Fruit fly (Drosophila melanogaster) whole organism, embryonic: ENCODE measurements around the gene CG13032.

Experiments used
- Atf6 ChIP-seq: fragments of 200-800 bp; sonication (Bioruptor generic); IDR thresholded peaks from 2 replicates; pipeline ENCODE4 v1.3.6; 2022; ENCODE audit warnings: missing biosample characterization, missing genetic modification characterization
- Blimp-1 ChIP-seq: fragments of 200-800 bp; sonication (Bioruptor generic); optimal IDR thresholded peaks from 3 replicates; lab custom pipeline; 2018; ENCODE audit warnings: missing biosample characterization, missing genetic modification characterization, mild to moderate bottlenecking, moderate library complexity, missing genetic modification reagents
- CG10543 ChIP-seq: fragments of 200-800 bp; sonication (Bioruptor generic); optimal IDR thresholded peaks from 3 replicates; lab custom pipeline; 2017; ENCODE audit warnings: missing biosample characterization, mild to moderate bottlenecking, missing genetic modification characterization, moderate library complexity
- CG11456 ChIP-seq: fragments of 200-800 bp; sonication (Bioruptor generic); IDR thresholded peaks from 3 replicates; pipeline ENCODE4 v1.3.6; 2022; ENCODE audit warnings: missing biosample characterization, missing genetic modification characterization
- CG12744 ChIP-seq: fragments of 200-800 bp; sonication (Bioruptor generic); optimal IDR thresholded peaks from 2 replicates; lab custom pipeline; 2016; ENCODE audit warnings: missing biosample characterization, missing genetic modification characterization
- CG13296 ChIP-seq: fragments of 200-800 bp; sonication (Bioruptor generic); optimal IDR thresholded peaks from 3 replicates; lab custom pipeline; 2018; ENCODE audit warnings: missing biosample characterization, mild to moderate bottlenecking, missing genetic modification characterization
- CG14860 ChIP-seq: fragments of 200-800 bp; sonication (Bioruptor generic); IDR thresholded peaks from 3 replicates; pipeline ENCODE4 v1.3.6; 2022; ENCODE audit warnings: missing biosample characterization, missing genetic modification characterization; ENCODE audit not compliant: partially characterized antibody
- CG15073 ChIP-seq: fragments of 200-800 bp; sonication (Bioruptor generic); optimal IDR thresholded peaks from 2 replicates; lab custom pipeline; 2016; ENCODE audit warnings: missing biosample characterization, missing genetic modification characterization
- CG15696 ChIP-seq: fragments of 200-800 bp; sonication (Bioruptor generic); optimal IDR thresholded peaks from 2 replicates; lab custom pipeline; 2019; ENCODE audit warnings: missing biosample characterization, mild to moderate bottlenecking, missing genetic modification characterization, moderate library complexity
- CG16815 ChIP-seq: fragments of 200-800 bp; sonication (Bioruptor generic); optimal IDR thresholded peaks from 3 replicates; lab custom pipeline; 2017; ENCODE audit warnings: missing biosample characterization, mild to moderate bottlenecking, missing genetic modification characterization
- CG17359 ChIP-seq: fragments of 200-800 bp; sonication (Bioruptor generic); optimal IDR thresholded peaks from 3 replicates; lab custom pipeline; 2018; ENCODE audit warnings: missing biosample characterization, mild to moderate bottlenecking, missing genetic modification characterization, moderate library complexity
- CG17912 ChIP-seq: fragments of 200-800 bp; sonication (Bioruptor generic); optimal IDR thresholded peaks from 2 replicates; lab custom pipeline; 2018; ENCODE audit warnings: missing biosample characterization, mild to moderate bottlenecking, missing genetic modification characterization
- CG2129 ChIP-seq: fragments of 200-800 bp; sonication (Bioruptor generic); IDR thresholded peaks from 2 replicates; pipeline ENCODE4 v1.3.6; 2022; ENCODE audit warnings: missing biosample characterization, missing genetic modification characterization; ENCODE audit not compliant: partially characterized antibody
- CG3065 ChIP-seq: fragments of 200-800 bp; sonication (Bioruptor generic); optimal IDR thresholded peaks from 2 replicates; lab custom pipeline; 2016; ENCODE audit warnings: missing biosample characterization, missing genetic modification characterization
- CG33557 ChIP-seq: fragments of 200-800 bp; sonication (Bioruptor generic); optimal IDR thresholded peaks from 2 replicates; lab custom pipeline; 2019; ENCODE audit warnings: missing biosample characterization, mild to moderate bottlenecking, missing genetic modification characterization, moderate library complexity
- CG3407 ChIP-seq: fragments of 200-800 bp; sonication (Bioruptor generic); optimal IDR thresholded peaks from 2 replicates; lab custom pipeline; 2018; ENCODE audit warnings: missing biosample characterization, mild to moderate bottlenecking, missing genetic modification characterization
- CG3838 ChIP-seq: fragments of 200-800 bp; sonication (Bioruptor generic); optimal IDR thresholded peaks from 3 replicates; lab custom pipeline; 2016; ENCODE audit warnings: missing biosample characterization, missing genetic modification characterization
- CG4424 ChIP-seq: fragments of 200-800 bp; sonication (Bioruptor generic); optimal IDR thresholded peaks from 3 replicates; lab custom pipeline; 2016; ENCODE audit warnings: missing biosample characterization, missing genetic modification characterization
- CG5245 ChIP-seq: fragments of 200-800 bp; sonication (Bioruptor generic); optimal IDR thresholded peaks from 3 replicates; lab custom pipeline; 2016; ENCODE audit warnings: missing biosample characterization, missing genetic modification characterization
- CG6654 ChIP-seq: fragments of 200-800 bp; sonication (Bioruptor generic); optimal IDR thresholded peaks from 2 replicates; lab custom pipeline; 2017; ENCODE audit warnings: missing biosample characterization, mild to moderate bottlenecking, missing genetic modification characterization
- CG8359 ChIP-seq: fragments of 200-800 bp; sonication (Bioruptor generic); optimal IDR thresholded peaks from 2 replicates; lab custom pipeline; 2017; ENCODE audit warnings: missing biosample characterization, mild to moderate bottlenecking, missing genetic modification characterization, borderline replicate concordance
- Dip3 ChIP-seq: fragments of 200-800 bp; sonication (Bioruptor generic); optimal IDR thresholded peaks from 3 replicates; lab custom pipeline; 2016; ENCODE audit warnings: missing biosample characterization, missing genetic modification characterization
- Dp ChIP-seq: fragments of 200-800 bp; sonication (Bioruptor generic); optimal IDR thresholded peaks from 2 replicates; lab custom pipeline; 2018; ENCODE audit warnings: missing biosample characterization, mild to moderate bottlenecking, missing genetic modification characterization, moderate library complexity
- HLH54F ChIP-seq: fragments of 200-800 bp; sonication (Bioruptor generic); optimal IDR thresholded peaks from 3 replicates; lab custom pipeline; 2016; ENCODE audit warnings: missing biosample characterization, missing genetic modification characterization
- Hmx ChIP-seq: fragments of 200-800 bp; sonication (Bioruptor generic); optimal IDR thresholded peaks from 2 replicates; lab custom pipeline; 2016; ENCODE audit warnings: missing biosample characterization, missing genetic modification characterization
- Lim3 ChIP-seq: fragments of 200-800 bp; sonication (Bioruptor generic); IDR thresholded peaks from 2 replicates; pipeline ENCODE4 v1.3.6; 2022; ENCODE audit warnings: missing biosample characterization, missing genetic modification characterization
- Rfx ChIP-seq: fragments of 200-800 bp; sonication (Bioruptor generic); IDR thresholded peaks from 2 replicates; pipeline ENCODE4 v1.3.6; 2022; ENCODE audit warnings: missing biosample characterization, missing genetic modification characterization
- Sry-β ChIP-seq: fragments of 200-800 bp; sonication (Bioruptor generic); optimal IDR thresholded peaks from 2 replicates; lab custom pipeline; 2018; ENCODE audit warnings: missing biosample characterization, mild to moderate bottlenecking, missing genetic modification characterization, moderate library complexity
- Ssrp ChIP-seq: fragments of 200-800 bp; sonication (Bioruptor generic); optimal IDR thresholded peaks from 2 replicates; lab custom pipeline; 2018; ENCODE audit warnings: missing biosample characterization, mild to moderate bottlenecking, missing genetic modification characterization, moderate library complexity
- TFAM ChIP-seq: fragments of 200-800 bp; sonication (Bioruptor generic); optimal IDR thresholded peaks from 2 replicates; lab custom pipeline; 2017; ENCODE audit warnings: missing biosample characterization, missing genetic modification characterization, inconsistent platforms
- Tbp ChIP-seq: fragments of >200 bp; optimal IDR thresholded peaks from 2 replicates; lab custom pipeline; 2018; ENCODE audit warnings: missing biosample characterization, missing genetic modification characterization
- abd-A ChIP-seq: fragments of 200-800 bp; sonication (Bioruptor generic); optimal IDR thresholded peaks from 3 replicates; lab custom pipeline; 2019; ENCODE audit warnings: missing biosample characterization, mild to moderate bottlenecking, missing genetic modification characterization, moderate library complexity
- crc ChIP-seq: fragments of 200-800 bp; sonication (Bioruptor generic); optimal IDR thresholded peaks from 2 replicates; lab custom pipeline; 2016; ENCODE audit warnings: missing biosample characterization, missing genetic modification characterization
- crol ChIP-seq: fragments of 200-800 bp; sonication (Bioruptor generic); IDR thresholded peaks from 2 replicates; pipeline ENCODE4 v1.3.6; 2022; ENCODE audit warnings: missing biosample characterization, missing genetic modification characterization
- dati ChIP-seq: fragments of 200-800 bp; sonication (Bioruptor generic); IDR thresholded peaks from 2 replicates; pipeline ENCODE4 v1.3.6; 2022; ENCODE audit warnings: missing biosample characterization, missing genetic modification characterization
- eve ChIP-seq, 2 experiments: fragments of >200 bp; optimal IDR thresholded peaks; 2 replicates each; lab custom pipeline; 2017; ENCODE audit warnings: missing biosample characterization in 2 of 2, missing genetic modification characterization in 2 of 2
- ftz-f1 ChIP-seq: fragments of 200-800 bp; sonication (Bioruptor generic); optimal IDR thresholded peaks from 2 replicates; lab custom pipeline; 2016; ENCODE audit warnings: missing biosample characterization, missing genetic modification characterization
- gcm2 ChIP-seq: fragments of 200-800 bp; sonication (Bioruptor generic); optimal IDR thresholded peaks from 2 replicates; lab custom pipeline; 2016; ENCODE audit warnings: missing biosample characterization, missing genetic modification characterization
- ken ChIP-seq: fragments of 200-800 bp; sonication (Bioruptor generic); IDR thresholded peaks from 3 replicates; pipeline ENCODE4 v1.3.6; 2022; ENCODE audit warnings: missing biosample characterization, missing genetic modification characterization
- klu ChIP-seq: fragments of 200-800 bp; sonication (Bioruptor generic); IDR thresholded peaks from 2 replicates; pipeline ENCODE4 v1.3.6; 2022; ENCODE audit warnings: missing biosample characterization, missing genetic modification characterization
- lilli ChIP-seq: fragments of 200-800 bp; sonication (Bioruptor generic); optimal IDR thresholded peaks from 3 replicates; lab custom pipeline; 2016; ENCODE audit warnings: missing biosample characterization, missing genetic modification characterization
- oc ChIP-seq: fragments of 200-800 bp; sonication (Bioruptor generic); optimal IDR thresholded peaks from 2 replicates; lab custom pipeline; 2018; ENCODE audit warnings: missing biosample characterization, mild to moderate bottlenecking, missing genetic modification characterization, moderate library complexity
- pros ChIP-seq: fragments of 200-800 bp; sonication (Bioruptor generic); optimal IDR thresholded peaks from 3 replicates; lab custom pipeline; 2019; ENCODE audit warnings: missing biosample characterization, mild to moderate bottlenecking, missing genetic modification characterization, moderate library complexity
- ro ChIP-seq: fragments of 200-800 bp; sonication (Bioruptor generic); IDR thresholded peaks from 2 replicates; pipeline ENCODE4 v1.3.6; 2022; ENCODE audit warnings: missing biosample characterization, missing genetic modification characterization
- run ChIP-seq: fragments of 200-800 bp; sonication (Bioruptor generic); optimal IDR thresholded peaks from 3 replicates; lab custom pipeline; 2018; ENCODE audit warnings: missing biosample characterization, mild to moderate bottlenecking, missing genetic modification characterization
- salm ChIP-seq: fragments of 200-800 bp; sonication (Bioruptor generic); optimal IDR thresholded peaks from 2 replicates; lab custom pipeline; 2018; ENCODE audit warnings: missing biosample characterization, mild to moderate bottlenecking, missing genetic modification characterization
- sim ChIP-seq: fragments of 200-800 bp; sonication (Bioruptor generic); IDR thresholded peaks from 2 replicates; pipeline ENCODE4 v1.3.6; 2022; ENCODE audit warnings: missing biosample characterization, missing genetic modification characterization
- ssp ChIP-seq: fragments of 200-800 bp; sonication (Bioruptor generic); IDR thresholded peaks from 2 replicates; pipeline ENCODE4 v1.3.6; 2022; ENCODE audit warnings: missing biosample characterization, missing genetic modification characterization
- tap ChIP-seq: fragments of 200-800 bp; optimal IDR thresholded peaks from 3 replicates; lab custom pipeline; 2019; ENCODE audit warnings: missing biosample characterization, mild to moderate bottlenecking, missing genetic modification characterization, moderate library complexity
- twi ChIP-seq: fragments of 200-800 bp; optimal IDR thresholded peaks from 2 replicates; lab custom pipeline; 2019; ENCODE audit warnings: missing biosample characterization, mild to moderate bottlenecking, missing genetic modification characterization, moderate library complexity
- vvl ChIP-seq: fragments of 200-800 bp; sonication (Bioruptor generic); IDR thresholded peaks from 2 replicates; pipeline ENCODE4 v1.3.6; 2022; ENCODE audit warnings: missing biosample characterization, missing genetic modification characterization
- z ChIP-seq: fragments of 200-800 bp; sonication (Bioruptor generic); IDR thresholded peaks from 3 replicates; pipeline ENCODE4 v1.3.6; 2022; ENCODE audit warnings: missing biosample characterization, missing genetic modification characterization
- zfh2 ChIP-seq: fragments of 200-800 bp; sonication (Bioruptor generic); optimal IDR thresholded peaks from 2 replicates; lab custom pipeline; 2016; ENCODE audit warnings: missing biosample characterization, missing genetic modification characterization

The CG13032 gene

DNA sequence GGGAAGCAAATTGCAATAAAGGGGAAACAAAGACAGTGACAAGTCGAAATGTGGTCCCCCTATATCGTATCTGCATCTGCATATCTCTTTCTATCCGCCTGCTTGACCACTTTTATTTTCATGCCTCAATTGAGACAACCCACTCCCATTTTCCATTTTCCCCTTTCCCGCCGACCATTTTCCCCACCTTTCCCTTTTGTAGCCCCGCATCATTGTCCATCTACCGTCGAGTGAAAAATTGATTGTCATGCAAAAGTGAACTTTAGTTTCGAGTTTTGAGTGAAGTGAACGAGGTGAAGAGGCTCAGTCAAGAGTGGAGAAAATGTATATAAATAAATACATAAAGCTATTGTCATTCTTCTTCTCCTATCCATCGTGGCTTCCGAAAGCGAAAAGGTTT, 30.5 kb downstream of the CG13032 start:
- TF ChIP-seq dati (GFP tag; lab: Robert Waterston, UW), result no peak
- TF ChIP-seq ftz-f1 (GFP tag; lab: Kevin White, UChicago), result no peak
- TF ChIP-seq vvl, result peak; percentile 70; the same call in 1 of the 2 replicates
- no peak for TF ChIP-seq CG12744
- TF ChIP-seq salm (tag; lab: Kevin White, UChicago), result no peak
- no peak for TF ChIP-seq CG10543 (GFP tag; lab: Kevin White, UChicago)
- no peak for TF ChIP-seq CG33557
- TF ChIP-seq abd-A (tag; lab: Kevin White, UChicago), result peak; percentile 55
- TF ChIP-seq Lim3, result no peak
- peak; percentile 92 for TF ChIP-seq z
- no peak for TF ChIP-seq CG8359 (GFP tag; lab: Kevin White, UChicago)
- TF ChIP-seq Dp (GFP tag; lab: Kevin White, UChicago), result no peak
- no peak for TF ChIP-seq CG13296
- no peak for TF ChIP-seq zfh2
- TF ChIP-seq crc (GFP tag; lab: Kevin White, UChicago), result no peak
- TF ChIP-seq Sry-β, result no peak
- peak; percentile 89 for TF ChIP-seq crol (GFP tag; lab: Robert Waterston, UW)
- no peak for TF ChIP-seq gcm2
- no peak for TF ChIP-seq Dip3 (GFP tag; lab: Kevin White, UChicago)
- no peak for TF ChIP-seq sim (GFP tag; lab: Robert Waterston, UW)
- no peak for TF ChIP-seq HLH54F (GFP tag; lab: Kevin White, UChicago)
- no peak for TF ChIP-seq tap
- TF ChIP-seq Blimp-1, result peak; percentile 99
- peak; percentile 9 for TF ChIP-seq oc (tag; lab: Kevin White, UChicago)
- TF ChIP-seq CG3407 (GFP tag; lab: Kevin White, UChicago), result no peak
- TF ChIP-seq CG17912 (GFP tag; lab: Kevin White, UChicago), result no peak
- no peak for TF ChIP-seq CG3065 (GFP tag; lab: Kevin White, UChicago)
- no peak for TF ChIP-seq Atf6 (GFP tag; lab: Robert Waterston, UW)
- no peak for TF ChIP-seq Rfx (GFP tag; lab: Robert Waterston, UW)
- TF ChIP-seq lilli (GFP tag; lab: Kevin White, UChicago), result no peak
- TF ChIP-seq twi (tag; lab: Kevin White, UChicago), result no peak
- TF ChIP-seq CG11456, result no peak
- TF ChIP-seq ken (GFP tag; lab: Robert Waterston, UW), result no peak
- no peak for TF ChIP-seq run (tag; lab: Kevin White, UChicago)
- TF ChIP-seq klu, result no peak
- no peak for TF ChIP-seq CG15696 (tag; lab: Kevin White, UChicago)
- TF ChIP-seq Ssrp, result no peak
- no peak for TF ChIP-seq CG2129 (GFP tag; lab: Robert Waterston, UW)
- TF ChIP-seq CG5245 (GFP tag; lab: Kevin White, UChicago), result no peak
- TF ChIP-seq Tbp (GFP tag; lab: Kevin White, UChicago), result no peak
- peak in 1 of 2 experiments; percentile 21 for TF ChIP-seq eve (GFP tag; optimal IDR thresholded peaks at IDR 0.05; lab: Kevin White, UChicago)
- no peak for TF ChIP-seq CG6654
- no peak for TF ChIP-seq TFAM (GFP tag; lab: Kevin White, UChicago)
- no peak for TF ChIP-seq CG4424 (GFP tag; lab: Kevin White, UChicago)
- TF ChIP-seq ssp (GFP tag; lab: Robert Waterston, UW), result no peak
- TF ChIP-seq Hmx, result no peak
- peak; percentile 17 for TF ChIP-seq pros (GFP tag; lab: Kevin White, UChicago)
- no peak for TF ChIP-seq CG14860 (GFP tag; lab: Robert Waterston, UW)
- no peak for TF ChIP-seq CG3838 (GFP tag; lab: Kevin White, UChicago)
- TF ChIP-seq CG15073, result no peak
- no peak for TF ChIP-seq CG16815 (GFP tag; lab: Kevin White, UChicago)
- no peak for TF ChIP-seq CG17359
- TF ChIP-seq ro (GFP tag; lab: Robert Waterston, UW), result no peak
